Worm (Caenorhabditis elegans): Measurements from ENCODE around the gene pck-3.

DNA sequence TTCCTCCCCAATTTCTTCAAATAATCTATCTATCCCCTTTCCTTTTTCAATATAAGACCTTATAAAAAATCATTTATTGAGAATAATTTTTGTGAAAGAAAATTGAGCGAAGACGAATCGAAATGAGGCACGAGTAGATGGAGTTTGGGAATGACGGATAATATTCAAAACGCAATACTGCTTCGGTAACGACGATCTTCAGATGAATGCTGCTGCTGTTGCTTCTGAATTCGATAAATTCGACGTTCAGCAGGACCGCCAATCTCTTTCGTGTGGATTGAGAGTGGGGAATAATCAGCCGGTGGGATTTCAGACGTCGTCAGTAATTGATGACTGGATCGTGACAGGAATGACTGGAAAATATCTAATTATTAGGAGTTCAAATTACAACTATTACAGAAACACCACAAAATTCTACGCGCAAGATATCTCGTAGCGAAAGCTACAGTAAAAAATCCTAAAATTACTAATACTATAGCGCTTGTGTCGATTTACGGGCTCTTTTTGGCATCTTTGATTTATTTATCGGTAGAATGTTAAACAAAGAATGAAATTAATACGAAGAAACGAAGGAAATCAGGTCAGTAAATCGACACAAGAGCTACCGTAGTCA, 45.6 kb upstream of the pck-3 start:
- TF ChIP-seq xbp-1 (tag; optimal IDR thresholded peaks at IDR 0.05) (no peak), skn-1 (tag; optimal IDR thresholded peaks at IDR 0.05) (no peak)
